Worm (Caenorhabditis elegans) whole organism, young adult: ENCODE data around the gene sra-2.
A peak's percentile ranks its signal among the peaks of the same experiment; 100 is the strongest.

Experiments used
- F57C9.4 ChIP-seq: sonication (generic microtip); optimal IDR thresholded peaks from 2 replicates; lab custom pipeline; 2017; ENCODE audit warnings: mild to moderate bottlenecking, missing genetic modification characterization, missing compliant biosample characterization
- K12H6.12 ChIP-seq: fragments of 200-800 bp; sonication (Bioruptor generic); optimal IDR thresholded peaks from 2 replicates; lab custom pipeline; 2018; ENCODE audit warnings: mild to moderate bottlenecking, missing genetic modification characterization, missing compliant biosample characterization
- Y53F4B.3 ChIP-seq: fragments of 200-800 bp; sonication (Bioruptor generic); IDR thresholded peaks from 2 replicates; pipeline ENCODE4 v1.3.6; 2022; ENCODE audit warnings: missing genetic modification reagents, missing genetic modification characterization, missing compliant biosample characterization
- Y53G8AR.9 ChIP-seq: fragments of 200-800 bp; sonication (Bioruptor generic); conservative IDR thresholded peaks from 2 replicates; pipeline ENCODE4 v1.3.6; 2022; ENCODE audit warnings: missing genetic modification reagents, missing genetic modification characterization, missing compliant biosample characterization
- ceh-27 ChIP-seq: fragments of 200-800 bp; sonication (Bioruptor generic); optimal IDR thresholded peaks from 2 replicates; lab custom pipeline; 2018; ENCODE audit warnings: mild to moderate bottlenecking, missing genetic modification characterization, moderate library complexity, missing compliant biosample characterization
- ceh-40 ChIP-seq: fragments of 200-800 bp; sonication (Bioruptor generic); IDR thresholded peaks from 2 replicates; pipeline ENCODE4 v1.3.6; 2022; ENCODE audit warnings: missing genetic modification characterization, missing compliant biosample characterization
- hmg-20 ChIP-seq: fragments of 200-800 bp; sonication (Bioruptor generic); IDR thresholded peaks from 2 replicates; pipeline ENCODE4 v1.3.6; 2022; ENCODE audit warnings: missing genetic modification reagents, missing genetic modification characterization, missing compliant biosample characterization
- mcd-1 ChIP-seq: fragments of 200-800 bp; sonication (Bioruptor generic); IDR thresholded peaks from 2 replicates; pipeline ENCODE4 v1.3.6; 2022; ENCODE audit warnings: missing genetic modification reagents, missing genetic modification characterization, missing compliant biosample characterization
- mxl-1 ChIP-seq: sonication (generic microtip); optimal IDR thresholded peaks from 2 replicates; lab custom pipeline; 2016; ENCODE audit warnings: missing genetic modification characterization, missing compliant biosample characterization
- nfyb-1 ChIP-seq: fragments of 200-800 bp; sonication (Bioruptor generic); IDR thresholded peaks from 2 replicates; pipeline ENCODE4 v1.3.6; 2022; ENCODE audit warnings: missing genetic modification reagents, missing genetic modification characterization, missing compliant biosample characterization
- rec-8 ChIP-seq, 2 experiments: sonication (generic microtip); optimal IDR thresholded peaks; 2 replicates each; lab custom pipeline; 2016; ENCODE audit warnings: mild to moderate bottlenecking in 2 of 2, missing genetic modification characterization in 2 of 2, missing genetic modification reagents in 2 of 2, missing genotype in 2 of 2, missing biosample characterization in 1 of 2, missing compliant biosample characterization in 1 of 2, moderate library complexity in 1 of 2
- sea-2 ChIP-seq: fragments of 200-800 bp; sonication (Bioruptor generic); IDR thresholded peaks from 2 replicates; pipeline ENCODE4 v1.3.6; 2022; ENCODE audit warnings: missing genetic modification characterization, missing compliant biosample characterization
- snpc-1.1 ChIP-seq: sonication (generic microtip); optimal IDR thresholded peaks from 2 replicates; lab custom pipeline; 2017; ENCODE audit warnings: missing genetic modification characterization, mild to moderate bottlenecking, missing compliant biosample characterization, antibody characterized with exemption, moderate library complexity, missing genotype, missing genetic modification reagents; ENCODE audit not compliant: insufficient read depth
- unc-62 ChIP-seq: fragments of 150-350 bp; optimal IDR thresholded peaks from 2 replicates; lab custom pipeline; 2014; ENCODE audit warnings: missing biosample characterization, missing genetic modification reagents, missing genetic modification characterization
- ztf-22 ChIP-seq: fragments of 200-800 bp; sonication (Bioruptor generic); optimal IDR thresholded peaks from 2 replicates; lab custom pipeline; 2018; ENCODE audit warnings: mild to moderate bottlenecking, missing genetic modification characterization, moderate library complexity, missing compliant biosample characterization

The sra-2 gene

DNA sequence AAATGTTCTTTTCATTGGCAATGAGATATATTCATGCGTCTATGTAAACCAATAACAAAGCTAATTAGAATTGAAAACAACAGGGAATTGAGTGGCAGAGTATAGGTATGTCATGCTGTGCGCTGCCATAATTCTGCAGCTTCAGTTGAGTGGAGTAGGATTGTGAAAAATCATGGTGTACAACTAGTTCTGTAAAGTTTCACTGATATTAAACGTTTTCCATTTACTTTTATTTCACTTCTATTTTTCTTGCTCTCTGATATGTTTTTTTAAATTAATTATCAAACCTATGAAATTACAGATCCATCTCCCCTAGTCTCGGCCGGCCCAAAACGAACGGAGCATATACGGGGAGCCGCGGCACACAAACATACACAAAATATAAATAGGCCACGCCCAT, 47.1 kb downstream of the sra-2 start, which contains the start of gene exc-7:
TSS of gene exc-7 (plus strand) at position 301 of the 400 bp plus-strand sequence.
- TF ChIP-seq snpc-1.1 (tag; lab: Kevin White, UChicago) (no peak), ceh-40 (GFP tag; lab: Robert Waterston, UW) (no peak), F57C9.4 (tag; lab: Kevin White, UChicago) (no peak), unc-62 (GFP tag; lab: Kevin White, UChicago) (no peak), K12H6.12 (tag; lab: Kevin White, UChicago) (no peak), ceh-27 (GFP tag; lab: Kevin White, UChicago) (no peak), rec-8 (tag; optimal IDR thresholded peaks at IDR 0.05; lab: Kevin White, UChicago) (no peak), mcd-1 (GFP tag; lab: Robert Waterston, UW) (no peak), Y53G8AR.9 (GFP tag; lab: Robert Waterston, UW) (no peak), hmg-20 (no peak)

DNA sequence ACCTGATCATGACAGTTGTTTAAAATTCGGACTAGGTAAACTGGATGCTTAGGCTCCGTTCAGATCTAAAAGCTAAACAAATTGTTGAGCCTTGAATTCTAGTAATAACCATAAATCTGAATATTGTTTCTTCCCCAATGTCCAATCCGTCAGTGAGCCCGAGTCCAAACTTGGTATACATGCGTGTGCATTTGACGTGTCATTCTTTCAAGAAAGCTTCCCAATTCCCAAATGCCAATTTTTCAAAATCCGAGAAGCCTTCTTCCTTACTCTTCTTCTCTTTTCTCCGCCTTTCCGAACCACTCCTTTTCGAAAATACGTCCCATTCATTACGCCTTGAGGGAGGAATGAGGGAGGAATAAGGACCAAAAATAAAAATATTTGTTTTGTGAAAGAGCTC, 48.1 kb downstream of the sra-2 start:
- TF ChIP-seq Y53F4B.3 (GFP tag; lab: Robert Waterston, UW) (no peak), mxl-1 (no peak), ztf-22 (no peak)

DNA sequence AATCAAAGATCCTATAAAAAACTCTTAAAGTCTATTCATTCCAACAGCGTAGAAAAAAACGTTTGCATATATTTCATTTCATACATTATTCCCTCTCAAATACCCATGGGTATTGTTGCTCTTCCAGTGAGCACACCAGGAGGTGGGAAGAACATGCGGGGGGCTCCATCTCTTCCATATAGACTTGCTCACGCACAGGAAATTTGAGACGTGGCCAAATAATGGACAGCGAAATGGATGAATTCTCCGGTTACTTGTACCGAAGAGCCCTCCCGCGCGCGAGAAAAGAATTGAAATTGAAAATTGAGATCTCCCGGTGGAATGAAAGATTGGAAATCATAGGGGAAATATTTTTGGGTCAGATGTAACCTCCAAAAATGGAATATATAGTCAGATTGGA, 49.0 kb downstream of the sra-2 start:
- no peak for TF ChIP-seq sea-2
- 0 out of 2 replicates have a peak, but pooled peaks have one; percentile 33 for TF ChIP-seq nfyb-1
